Fruit fly (Drosophila melanogaster) whole organism, embryonic: ENCODE results near the gene dre4.

Source experiments
- Asciz ChIP-seq: fragments of 200-800 bp; sonication (Bioruptor generic); optimal IDR thresholded peaks from 2 replicates; lab custom pipeline; 2017; ENCODE audit warnings: missing biosample characterization, mild to moderate bottlenecking, missing genetic modification characterization, missing genetic modification reagents
- CG11085 ChIP-seq: fragments of 200-800 bp; sonication (Bioruptor generic); IDR thresholded peaks from 2 replicates; pipeline ENCODE4 v1.3.6; 2022; ENCODE audit warnings: missing biosample characterization, missing genetic modification characterization
- CG1233 ChIP-seq: fragments of 200-800 bp; sonication (Bioruptor generic); optimal IDR thresholded peaks from 4 replicates; lab custom pipeline; 2018; ENCODE audit warnings: missing biosample characterization, mild to moderate bottlenecking, missing genetic modification characterization
- CG13296 ChIP-seq: fragments of 200-800 bp; sonication (Bioruptor generic); optimal IDR thresholded peaks from 3 replicates; lab custom pipeline; 2018; ENCODE audit warnings: missing biosample characterization, mild to moderate bottlenecking, missing genetic modification characterization
- CG14441 ChIP-seq: fragments of 200-800 bp; sonication (Bioruptor generic); IDR thresholded peaks from 2 replicates; pipeline ENCODE4 v1.3.6; 2022; ENCODE audit warnings: missing biosample characterization, missing genetic modification characterization
- CG17359 ChIP-seq: fragments of 200-800 bp; sonication (Bioruptor generic); optimal IDR thresholded peaks from 3 replicates; lab custom pipeline; 2018; ENCODE audit warnings: missing biosample characterization, mild to moderate bottlenecking, missing genetic modification characterization, moderate library complexity
- CG1792 ChIP-seq: fragments of 200-800 bp; sonication (Bioruptor generic); optimal IDR thresholded peaks from 2 replicates; lab custom pipeline; 2016; ENCODE audit warnings: missing biosample characterization, missing genetic modification characterization
- CG18262 ChIP-seq: fragments of 200-800 bp; optimal IDR thresholded peaks from 3 replicates; lab custom pipeline; 2019; ENCODE audit warnings: missing biosample characterization, mild to moderate bottlenecking, missing genetic modification characterization, moderate library complexity
- CG1832 ChIP-seq: fragments of 200-800 bp; sonication (Bioruptor generic); optimal IDR thresholded peaks from 2 replicates; lab custom pipeline; 2017; ENCODE audit warnings: missing biosample characterization, mild to moderate bottlenecking, missing genetic modification characterization, inconsistent platforms
- CG18599 ChIP-seq: fragments of 200-800 bp; sonication (Bioruptor generic); optimal IDR thresholded peaks from 3 replicates; lab custom pipeline; 2017; ENCODE audit warnings: missing biosample characterization, missing genetic modification characterization, mild to moderate bottlenecking, moderate library complexity, missing genetic modification reagents
- CG18619 ChIP-seq: fragments of 200-800 bp; sonication (Bioruptor generic); optimal IDR thresholded peaks from 3 replicates; lab custom pipeline; 2017; ENCODE audit warnings: missing biosample characterization, mild to moderate bottlenecking, missing genetic modification characterization
- CG2120 ChIP-seq: fragments of 200-800 bp; sonication (Bioruptor generic); optimal IDR thresholded peaks from 3 replicates; lab custom pipeline; 2016; ENCODE audit warnings: missing biosample characterization, missing genetic modification characterization
- CG2712 ChIP-seq: fragments of 200-800 bp; optimal IDR thresholded peaks from 3 replicates; lab custom pipeline; 2019; ENCODE audit warnings: missing biosample characterization, mild to moderate bottlenecking, missing genetic modification characterization, moderate library complexity
- CG31224 ChIP-seq: fragments of 200-800 bp; sonication (Bioruptor generic); IDR thresholded peaks from 2 replicates; pipeline ENCODE4 v1.3.6; 2022; ENCODE audit warnings: missing biosample characterization, missing genetic modification characterization
- CG31388 ChIP-seq: fragments of 200-800 bp; sonication (Bioruptor generic); optimal IDR thresholded peaks from 2 replicates; lab custom pipeline; 2016; ENCODE audit warnings: missing biosample characterization, missing genetic modification characterization
- CG32532 ChIP-seq: fragments of 200-800 bp; sonication (Bioruptor generic); IDR thresholded peaks from 2 replicates; pipeline ENCODE4 v1.3.6; 2022; ENCODE audit warnings: missing biosample characterization, missing genetic modification characterization
- CG32772 ChIP-seq: fragments of 200-800 bp; sonication (Bioruptor generic); IDR thresholded peaks from 2 replicates; pipeline ENCODE4 v1.3.6; 2022; ENCODE audit warnings: missing biosample characterization, missing genetic modification characterization
- CG7372 ChIP-seq: fragments of 200-800 bp; sonication (Bioruptor generic); IDR thresholded peaks from 2 replicates; pipeline ENCODE4 v1.3.6; 2022; ENCODE audit warnings: missing biosample characterization, missing genetic modification characterization
- CG9215 ChIP-seq: fragments of 200-800 bp; sonication (Bioruptor generic); IDR thresholded peaks from 2 replicates; pipeline ENCODE4 v1.3.6; 2022; ENCODE audit warnings: missing biosample characterization, missing genetic modification characterization
- D19B ChIP-seq: fragments of 200-800 bp; sonication (Bioruptor generic); optimal IDR thresholded peaks from 2 replicates; lab custom pipeline; 2017; ENCODE audit warnings: missing biosample characterization, mild to moderate bottlenecking, missing genetic modification characterization
- Eip74EF ChIP-seq, 2 experiments: fragments of 200-800 bp in 1 of 2; fragments of >200 bp in 1 of 2; sonication (Bioruptor generic) in 1 of 2; optimal IDR thresholded peaks; 2 replicates each; lab custom pipeline; 2017 to 2019; ENCODE audit warnings: missing biosample characterization in 2 of 2, missing genetic modification characterization in 2 of 2, mild to moderate bottlenecking in 1 of 2, moderate library complexity in 1 of 2
- Fer1 ChIP-seq: fragments of 200-800 bp; sonication (Bioruptor generic); optimal IDR thresholded peaks from 2 replicates; lab custom pipeline; 2017; ENCODE audit warnings: missing biosample characterization, mild to moderate bottlenecking, missing genetic modification characterization
- Fer3 ChIP-seq: fragments of 200-800 bp; sonication (Bioruptor generic); optimal IDR thresholded peaks from 2 replicates; lab custom pipeline; 2018; ENCODE audit warnings: missing biosample characterization, mild to moderate bottlenecking, missing genetic modification characterization, moderate library complexity
- Gug ChIP-seq: fragments of 200-800 bp; sonication (Bioruptor generic); IDR thresholded peaks from 4 replicates; pipeline ENCODE4 v1.3.6; 2022; ENCODE audit warnings: missing biosample characterization, missing genetic modification characterization
- HLH3B ChIP-seq: fragments of 200-800 bp; sonication (Bioruptor generic); IDR thresholded peaks from 2 replicates; pipeline ENCODE4 v1.3.6; 2022; ENCODE audit warnings: missing biosample characterization, missing genetic modification characterization
- HLH54F ChIP-seq: fragments of 200-800 bp; sonication (Bioruptor generic); optimal IDR thresholded peaks from 3 replicates; lab custom pipeline; 2016; ENCODE audit warnings: missing biosample characterization, missing genetic modification characterization
- Mad ChIP-seq: fragments of 200-800 bp; sonication (Bioruptor generic); optimal IDR thresholded peaks from 2 replicates; lab custom pipeline; 2016; ENCODE audit warnings: missing biosample characterization, missing genetic modification characterization
- Mrtf ChIP-seq: fragments of 200-800 bp; sonication (Bioruptor generic); IDR thresholded peaks from 3 replicates; pipeline ENCODE4 v1.3.6; 2022; ENCODE audit warnings: missing biosample characterization, missing genetic modification characterization
- Ptx1 ChIP-seq: fragments of 200-800 bp; sonication (Bioruptor generic); IDR thresholded peaks from 2 replicates; pipeline ENCODE4 v1.3.6; 2022; ENCODE audit warnings: missing biosample characterization, missing genetic modification characterization
- TFAM ChIP-seq: fragments of 200-800 bp; sonication (Bioruptor generic); optimal IDR thresholded peaks from 2 replicates; lab custom pipeline; 2017; ENCODE audit warnings: missing biosample characterization, missing genetic modification characterization, inconsistent platforms
- Xrp1 ChIP-seq: fragments of 200-800 bp; sonication (Bioruptor generic); IDR thresholded peaks from 2 replicates; pipeline ENCODE4 v1.3.6; 2022; ENCODE audit warnings: missing biosample characterization, missing genetic modification characterization
- ase ChIP-seq: fragments of 200-800 bp; sonication (Bioruptor generic); IDR thresholded peaks from 3 replicates; pipeline ENCODE4 v1.3.6; 2022; ENCODE audit warnings: missing biosample characterization, missing genetic modification characterization
- cwo ChIP-seq: fragments of 200-800 bp; sonication (Bioruptor generic); optimal IDR thresholded peaks from 3 replicates; lab custom pipeline; 2017; ENCODE audit warnings: missing biosample characterization, missing genetic modification characterization, mild to moderate bottlenecking, moderate library complexity, missing genetic modification reagents
- da ChIP-seq: fragments of 200-800 bp; sonication (Bioruptor generic); optimal IDR thresholded peaks from 2 replicates; lab custom pipeline; 2016; ENCODE audit warnings: missing biosample characterization, missing genetic modification characterization
- dysf ChIP-seq: fragments of 200-800 bp; sonication (Bioruptor generic); IDR thresholded peaks from 3 replicates; pipeline ENCODE4 v1.3.6; 2022; ENCODE audit warnings: missing biosample characterization, missing genetic modification characterization
- lbe ChIP-seq: fragments of 200-800 bp; sonication (Bioruptor generic); optimal IDR thresholded peaks from 2 replicates; lab custom pipeline; 2016; ENCODE audit warnings: missing biosample characterization, mild to moderate bottlenecking, missing genetic modification characterization
- nau ChIP-seq: fragments of 200-800 bp; sonication (Bioruptor generic); optimal IDR thresholded peaks from 3 replicates; lab custom pipeline; 2017; ENCODE audit warnings: missing biosample characterization, mild to moderate bottlenecking, missing genetic modification characterization, missing genetic modification reagents
- nom ChIP-seq: fragments of 200-800 bp; sonication (Bioruptor generic); optimal IDR thresholded peaks from 2 replicates; lab custom pipeline; 2017; ENCODE audit warnings: missing biosample characterization, missing genetic modification characterization, mild to moderate bottlenecking, moderate library complexity, missing genetic modification reagents
- pfk ChIP-seq: fragments of 200-800 bp; sonication (Bioruptor generic); optimal IDR thresholded peaks from 2 replicates; lab custom pipeline; 2018; ENCODE audit warnings: missing biosample characterization, mild to moderate bottlenecking, missing genetic modification characterization, moderate library complexity
- phol ChIP-seq: fragments of 200-800 bp; sonication (Bioruptor generic); optimal IDR thresholded peaks from 3 replicates; lab custom pipeline; 2018; ENCODE audit warnings: missing biosample characterization, mild to moderate bottlenecking, missing genetic modification characterization, moderate library complexity
- pnt ChIP-seq: fragments of 200-800 bp; sonication (Bioruptor generic); optimal IDR thresholded peaks from 3 replicates; lab custom pipeline; 2016; ENCODE audit warnings: missing biosample characterization, missing genetic modification characterization
- salm ChIP-seq: fragments of 200-800 bp; sonication (Bioruptor generic); optimal IDR thresholded peaks from 2 replicates; lab custom pipeline; 2018; ENCODE audit warnings: missing biosample characterization, mild to moderate bottlenecking, missing genetic modification characterization
- slbo ChIP-seq: fragments of 200-800 bp; sonication (Bioruptor generic); IDR thresholded peaks from 2 replicates; pipeline ENCODE4 v1.3.6; 2022; ENCODE audit warnings: missing biosample characterization, missing genetic modification characterization
- sob ChIP-seq: fragments of 200-800 bp; sonication (Bioruptor generic); IDR thresholded peaks from 2 replicates; pipeline ENCODE4 v1.3.6; 2022; ENCODE audit warnings: missing biosample characterization, missing genetic modification characterization
- ssp ChIP-seq: fragments of 200-800 bp; sonication (Bioruptor generic); IDR thresholded peaks from 2 replicates; pipeline ENCODE4 v1.3.6; 2022; ENCODE audit warnings: missing biosample characterization, missing genetic modification characterization
- tap ChIP-seq: fragments of 200-800 bp; optimal IDR thresholded peaks from 3 replicates; lab custom pipeline; 2019; ENCODE audit warnings: missing biosample characterization, mild to moderate bottlenecking, missing genetic modification characterization, moderate library complexity
- toy ChIP-seq: fragments of 200-800 bp; sonication (Bioruptor generic); IDR thresholded peaks from 2 replicates; pipeline ENCODE4 v1.3.6; 2022; ENCODE audit warnings: missing biosample characterization, missing genetic modification characterization
- trem ChIP-seq: fragments of 200-800 bp; optimal IDR thresholded peaks from 3 replicates; lab custom pipeline; 2019; ENCODE audit warnings: missing biosample characterization, mild to moderate bottlenecking, missing genetic modification characterization, moderate library complexity
- ttk ChIP-seq: fragments of 200-800 bp; sonication (Bioruptor generic); IDR thresholded peaks from 2 replicates; pipeline ENCODE4 v2.1.2; 2022; ENCODE audit warnings: missing biosample characterization, missing genetic modification characterization
- twi ChIP-seq: fragments of 200-800 bp; optimal IDR thresholded peaks from 2 replicates; lab custom pipeline; 2019; ENCODE audit warnings: missing biosample characterization, mild to moderate bottlenecking, missing genetic modification characterization, moderate library complexity

dre4 gene

dm6 chr3L:1868841-1869240, 7.3 kb downstream of the dre4 start:
- TF ChIP-seq CG18262 (peak; percentile 66), CG18619 (GFP tag; lab: Kevin White, UChicago) (no peak), CG2712 (tag; lab: Kevin White, UChicago) (peak; percentile 64), CG9215 (peak; percentile 35; the same call in 1 of the 2 replicates), CG18599 (GFP tag; lab: Kevin White, UChicago) (no peak), phol (tag; lab: Kevin White, UChicago) (peak; percentile 8), twi (tag; lab: Kevin White, UChicago) (no peak), da (GFP tag; lab: Kevin White, UChicago) (no peak), Ptx1 (GFP tag; lab: Robert Waterston, UW) (peak; percentile 47), CG31224 (GFP tag; lab: Robert Waterston, UW) (0 out of 2 replicates have a peak, but pooled peaks have one; percentile 22), CG32532 (peak; percentile 77), CG7372 (GFP tag; lab: Robert Waterston, UW) (0 out of 2 replicates have a peak, but pooled peaks have one; percentile 39), CG1832 (no peak), ttk (GFP tag; lab: Robert Waterston, UW) (peak; percentile 29; the same call in 1 of the 2 replicates), CG13296 (GFP tag; lab: Kevin White, UChicago) (peak; percentile 22), ssp (GFP tag; lab: Robert Waterston, UW) (peak; percentile 40; the same call in 1 of the 2 replicates), Fer3 (tag; lab: Kevin White, UChicago) (peak; percentile 69), salm (no peak), CG2120 (GFP tag; lab: Kevin White, UChicago) (peak; percentile 8), slbo (GFP tag; lab: Robert Waterston, UW) (0 out of 2 replicates have a peak, but pooled peaks have one; percentile 17), Mrtf (GFP tag; lab: Robert Waterston, UW) (peak; percentile 37; the same call in 1 of the 3 replicates), CG17359 (tag; lab: Kevin White, UChicago) (peak; percentile 60), CG1233 (peak; percentile 50), CG14441 (GFP tag; lab: Robert Waterston, UW) (0 out of 2 replicates have a peak, but pooled peaks have one; percentile 36), pnt (GFP tag; lab: Kevin White, UChicago) (no peak), Asciz (peak; percentile 36), lbe (GFP tag; lab: Kevin White, UChicago) (peak; percentile 37), tap (peak; percentile 65), ase (GFP tag; lab: Robert Waterston, UW) (0 out of 3 replicates have a peak, but pooled peaks have one; percentile 17), CG31388 (GFP tag; lab: Kevin White, UChicago) (no peak), Mad (GFP tag; lab: Kevin White, UChicago) (no peak), CG11085 (GFP tag; lab: Robert Waterston, UW) (0 out of 2 replicates have a peak, but pooled peaks have one; percentile 25), trem (tag; lab: Kevin White, UChicago) (peak; percentile 1), D19B (GFP tag; lab: Kevin White, UChicago) (no peak), cwo (GFP tag; lab: Kevin White, UChicago) (peak; percentile 2), pfk (no peak), toy (GFP tag; lab: Robert Waterston, UW) (no peak), Fer1 (GFP tag; lab: Kevin White, UChicago) (peak; percentile 10), TFAM (GFP tag; lab: Kevin White, UChicago) (no peak), nom (no peak), Xrp1 (GFP tag; lab: Robert Waterston, UW) (peak; percentile 56; the same call in 1 of the 2 replicates), Eip74EF (GFP tag; optimal IDR thresholded peaks at IDR 0.05; lab: Kevin White, UChicago) (no peak), CG1792 (GFP tag; lab: Kevin White, UChicago) (no peak), Gug (GFP tag; lab: Robert Waterston, UW) (peak; percentile 53; the same call in 3 of the 4 replicates), HLH54F (no peak), dysf (GFP tag; lab: Robert Waterston, UW) (peak; percentile 78), HLH3B (GFP tag; lab: Robert Waterston, UW) (0 out of 2 replicates have a peak, but pooled peaks have one; percentile 24), sob (GFP tag; lab: Robert Waterston, UW) (peak; percentile 74), nau (no peak), CG32772 (peak; percentile 54)
